ENCODE assay signal across 5 worm cellular contexts in the genomic region with DNA sequence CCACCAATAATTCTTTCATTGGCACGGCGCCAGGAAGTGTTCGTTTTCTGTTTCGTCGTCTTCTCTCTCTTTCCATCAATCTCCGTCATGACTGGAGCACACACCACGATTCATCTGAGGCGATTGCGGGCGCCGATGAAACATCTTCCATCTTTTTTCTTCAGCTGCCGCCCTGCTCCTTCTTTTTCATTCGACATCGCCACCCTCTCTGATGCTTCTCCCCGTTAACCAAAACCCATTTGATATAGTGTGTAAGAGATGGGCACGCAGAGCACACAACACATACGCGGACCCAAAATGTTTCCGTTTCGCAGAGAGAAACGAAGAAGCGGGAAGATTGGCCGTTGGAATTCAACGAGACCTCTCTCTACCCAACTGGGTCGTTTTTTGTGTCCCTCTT.
A peak's percentile ranks its signal among the peaks of the same experiment; 100 is the strongest.
TF ChIP-seq lines count a peak whose summit lies in the region.

No protein-coding gene starts in this region.

TF ChIP-seq in whole organism, L1 larva, 84 proteins besides CTCF, POLR2A, EP300 and RAD21 (continues in another document):
- TF ChIP-seq hlh-17 (GFP tag; optimal IDR thresholded peaks at IDR 0.05; lab: Kevin White, UChicago; ENCODE audit: borderline replicate concordance) (no peak), fkh-10 (GFP tag; optimal IDR thresholded peaks at IDR 0.05; lab: Kevin White, UChicago) (peak; percentile 0), unc-130 (tag; optimal IDR thresholded peaks at IDR 0.05; lab: Kevin White, UChicago) (peak; percentile 21), nhr-76 (tag; optimal IDR thresholded peaks at IDR 0.05; lab: Kevin White, UChicago) (no peak), rnt-1 (tag; optimal IDR thresholded peaks at IDR 0.05; lab: Kevin White, UChicago) (peak; percentile 34), nhr-237 (tag; optimal IDR thresholded peaks at IDR 0.05; lab: Kevin White, UChicago) (no peak), skn-1 (tag; optimal IDR thresholded peaks at IDR 0.05; lab: Kevin White, UChicago) (no peak), nhr-19 (GFP tag; conservative IDR thresholded peaks at IDR 0.05; lab: Robert Waterston, UW) (peak; percentile 20; the same call in 1 of the 2 replicates), nhr-11 (tag; optimal IDR thresholded peaks at IDR 0.05; lab: Kevin White, UChicago) (no peak), F16B12.6 (tag; optimal IDR thresholded peaks at IDR 0.05; lab: Kevin White, UChicago) (no peak), mep-1 (tag; optimal IDR thresholded peaks at IDR 0.05; lab: Kevin White, UChicago) (peak; percentile 40), unc-98 (GFP tag; IDR thresholded peaks at IDR 0.05; lab: Robert Waterston, UW) (no peak), pag-3 (tag; optimal IDR thresholded peaks at IDR 0.05; lab: Kevin White, UChicago; ENCODE audit: borderline replicate concordance, insufficient read depth) (peak; percentile 23), ceh-88 (GFP tag; IDR thresholded peaks at IDR 0.05; lab: Robert Waterston, UW) (no peak), jun-1 (tag; optimal IDR thresholded peaks at IDR 0.05; lab: Kevin White, UChicago) (no peak), lin-14 (GFP tag; optimal IDR thresholded peaks at IDR 0.05; lab: Kevin White, UChicago) (peak; percentile 92), ceh-8 (GFP tag; optimal IDR thresholded peaks at IDR 0.05; lab: Kevin White, UChicago) (no peak)

TF ChIP-seq in whole organism, L3 larva, 47 proteins besides CTCF, POLR2A, EP300 and RAD21:
- TF ChIP-seq lin-39 (tag; optimal IDR thresholded peaks at IDR 0.05; lab: Kevin White, UChicago) (peak; percentile 75), nfya-1 (tag; optimal IDR thresholded peaks at IDR 0.05; lab: Kevin White, UChicago; ENCODE audit: insufficient read depth) (peak; percentile 59), nhr-25 (tag; optimal IDR thresholded peaks at IDR 0.05; lab: Kevin White, UChicago) (no peak), hmg-11 (tag; optimal IDR thresholded peaks at IDR 0.05; lab: Kevin White, UChicago) (peak; percentile 18), fkh-10 (GFP tag; optimal IDR thresholded peaks at IDR 0.05; lab: Kevin White, UChicago) (no peak)

TF ChIP-seq in whole organism, early embryonic, 17 proteins besides CTCF, POLR2A, EP300 and RAD21:
- no peak for TF ChIP-seq B0310.2 (tag; optimal IDR thresholded peaks at IDR 0.05; lab: Kevin White, UChicago)
- TF ChIP-seq hmg-4 (GFP tag; optimal IDR thresholded peaks at IDR 0.05; lab: Kevin White, UChicago), result peak; percentile 38
TF ChIP-seq in whole organism, early embryonic: peak in this region for 1.

TF ChIP-seq in whole organism, midembryonic, 9 proteins besides CTCF, POLR2A, EP300 and RAD21:
- TF ChIP-seq flt-1 (GFP tag; IDR thresholded peaks at IDR 0.05; lab: Robert Waterston, UW), result peak; percentile 52; the same call in 1 of the 2 replicates
- TF ChIP-seq ztf-23 (GFP tag; IDR thresholded peaks at IDR 0.05; lab: Robert Waterston, UW), result 0 out of 2 replicates have a peak, but pooled peaks have one; percentile 16
- TF ChIP-seq klf-2 (GFP tag; conservative IDR thresholded peaks at IDR 0.05; lab: Robert Waterston, UW), result no peak

TF ChIP-seq in whole organism, young adult, 124 proteins besides CTCF, POLR2A, EP300 and RAD21:
- TF ChIP-seq K12H6.12 (tag; optimal IDR thresholded peaks at IDR 0.05; lab: Kevin White, UChicago) (peak; percentile 46), nhr-120 (GFP tag; IDR thresholded peaks at IDR 0.05; lab: Robert Waterston, UW) (no peak), nhr-179 (tag; optimal IDR thresholded peaks at IDR 0.05; lab: Kevin White, UChicago) (no peak), hmg-1.2 (GFP tag; IDR thresholded peaks at IDR 0.05; lab: Robert Waterston, UW) (0 out of 2 replicates have a peak, but pooled peaks have one; percentile 15), ztf-6 (GFP tag; IDR thresholded peaks at IDR 0.05; lab: Robert Waterston, UW) (no peak), aptf-3 (GFP tag; IDR thresholded peaks at IDR 0.05; lab: Robert Waterston, UW) (no peak), dpl-1 (GFP tag; optimal IDR thresholded peaks at IDR 0.05; lab: Kevin White, UChicago) (no peak), ets-4 (GFP tag; optimal IDR thresholded peaks at IDR 0.05; lab: Kevin White, UChicago) (no peak), lin-54 (GFP tag; optimal IDR thresholded peaks at IDR 0.05; lab: Kevin White, UChicago) (no peak)
TF ChIP-seq in whole organism, young adult: peak in this region for 2.
